Fruit fly (Drosophila melanogaster): Measurements from ENCODE around the gene brv2.
A peak's percentile ranks its signal among the peaks of the same experiment; 100 is the strongest.

The brv2 gene

DNA sequence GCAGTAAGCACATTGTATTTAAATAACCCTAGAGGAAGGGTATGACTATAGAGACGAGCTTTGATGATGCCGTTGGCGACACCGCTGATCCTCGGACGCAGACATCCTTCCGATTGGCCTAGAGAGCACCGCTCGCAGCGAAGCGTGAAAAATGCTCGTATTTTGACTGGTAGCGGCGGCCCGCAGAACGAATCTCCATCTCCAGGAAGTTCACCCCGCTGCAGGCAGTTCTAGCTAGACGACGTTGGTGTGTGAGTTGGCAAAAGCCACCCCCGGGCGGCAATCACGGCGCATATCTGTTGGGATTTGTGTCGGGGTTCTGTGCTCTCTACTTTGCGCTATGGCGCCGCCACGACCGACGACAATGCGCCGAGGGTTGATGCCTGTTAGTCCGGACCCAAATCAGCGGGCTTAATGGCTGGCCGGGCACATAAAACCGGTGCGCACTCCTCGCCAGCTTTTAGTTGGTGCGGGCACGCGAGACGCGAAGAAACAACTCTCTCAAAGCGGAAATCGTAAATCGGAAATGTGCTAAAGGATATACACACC is 14.8 kb upstream of the brv2 start, which contains the start of gene tap:
TSS of gene tap (plus strand) at position 458 of the 549 bp plus-strand sequence.
- TF ChIP-seq CTCF (optimal IDR thresholded peaks at IDR 0.05) (no peak), CG8478 (optimal IDR thresholded peaks at IDR 0.05) (no peak)

DNA sequence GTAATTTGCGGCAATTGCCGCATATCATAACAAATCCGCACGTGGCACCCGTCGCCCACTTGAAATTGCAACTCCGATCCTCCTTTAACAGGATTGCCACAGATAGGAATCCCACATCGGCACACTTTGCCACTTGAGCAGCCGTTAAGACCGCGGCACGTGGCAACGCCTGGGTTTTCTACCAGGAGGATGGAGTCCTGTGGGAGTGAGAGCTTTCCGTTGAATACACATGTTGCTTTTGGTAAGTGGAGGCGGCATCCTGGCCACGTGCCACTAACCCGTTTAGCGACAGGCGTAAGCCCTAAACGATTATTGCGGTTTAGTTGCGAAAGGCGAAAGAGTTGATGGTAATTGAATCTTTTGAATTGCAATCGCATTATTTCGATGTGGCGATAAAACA is 14.0 kb upstream of the brv2 start:
- TF ChIP-seq CG8478 (optimal IDR thresholded peaks at IDR 0.05) (no peak), CTCF (optimal IDR thresholded peaks at IDR 0.05) (no peak)

DNA sequence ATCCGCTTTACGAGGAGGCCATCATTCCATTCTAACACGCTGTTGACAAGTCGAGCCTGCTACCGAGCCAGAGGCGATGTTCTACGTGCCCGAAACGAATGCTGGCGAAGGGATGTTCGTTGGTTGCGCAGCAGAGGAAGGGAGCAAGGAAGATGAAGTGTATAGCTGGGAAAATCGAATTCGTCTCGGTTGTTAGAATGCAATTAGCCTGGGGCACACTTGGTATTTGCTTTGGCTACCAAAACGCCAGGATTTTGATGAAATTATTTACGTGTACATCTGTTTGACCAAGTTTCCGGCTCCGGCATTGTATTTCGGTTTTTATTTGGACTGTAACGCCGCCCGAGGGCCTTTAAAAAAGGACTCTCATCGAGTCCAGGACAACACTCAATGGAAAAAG is 12.9 kb upstream of the brv2 start:
- TF ChIP-seq CG8478 (optimal IDR thresholded peaks at IDR 0.05), result no peak
- no peak for TF ChIP-seq CTCF (optimal IDR thresholded peaks at IDR 0.05)

DNA sequence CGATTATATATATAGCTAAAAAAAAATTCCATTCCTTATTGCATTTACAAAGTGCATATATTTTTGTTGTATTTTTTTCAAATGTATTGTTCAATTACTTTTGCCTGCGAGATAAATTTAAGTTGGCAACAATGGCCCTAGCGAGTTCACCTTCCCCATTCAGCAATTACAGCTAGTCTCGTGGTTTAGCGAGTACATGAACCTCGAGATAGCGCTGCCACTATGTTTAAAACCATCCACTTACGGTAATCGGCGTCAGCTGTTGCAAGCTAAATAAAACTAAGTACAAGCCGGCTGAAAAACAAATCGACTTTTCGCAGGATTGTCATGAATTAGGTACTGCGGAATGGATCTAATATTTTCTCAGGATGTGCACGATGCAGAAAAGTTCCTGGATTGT is 8.3 kb upstream of the brv2 start:
- TF ChIP-seq CG8478 (optimal IDR thresholded peaks at IDR 0.05) (no peak), CTCF (optimal IDR thresholded peaks at IDR 0.05) (peak; percentile 54 to 70)

DNA sequence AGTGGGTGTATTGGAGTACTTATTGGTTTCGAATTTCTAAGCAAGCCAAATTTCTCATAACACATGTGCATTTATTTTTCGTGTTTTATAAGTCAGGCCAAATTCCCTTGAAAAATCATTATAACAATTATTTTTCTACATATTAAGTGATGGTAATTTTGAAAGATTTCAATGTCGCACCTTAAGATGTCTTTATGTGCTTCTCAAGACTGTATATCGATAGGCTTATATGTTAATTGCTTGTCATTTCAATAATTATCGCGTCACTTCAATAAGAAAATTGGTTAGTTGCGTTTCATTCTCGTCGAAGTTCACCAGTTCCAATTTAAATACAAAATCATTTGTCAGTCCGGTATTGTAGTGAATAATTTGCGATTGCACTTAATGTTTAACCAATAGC is 7.0 kb upstream of the brv2 start, which contains the start of gene CG7692:
TSS of gene CG7692 (plus strand) at position 301 of the 400 bp plus-strand sequence.
- TF ChIP-seq CTCF (optimal IDR thresholded peaks at IDR 0.05), result no peak
- TF ChIP-seq CG8478 (optimal IDR thresholded peaks at IDR 0.05), result no peak

DNA sequence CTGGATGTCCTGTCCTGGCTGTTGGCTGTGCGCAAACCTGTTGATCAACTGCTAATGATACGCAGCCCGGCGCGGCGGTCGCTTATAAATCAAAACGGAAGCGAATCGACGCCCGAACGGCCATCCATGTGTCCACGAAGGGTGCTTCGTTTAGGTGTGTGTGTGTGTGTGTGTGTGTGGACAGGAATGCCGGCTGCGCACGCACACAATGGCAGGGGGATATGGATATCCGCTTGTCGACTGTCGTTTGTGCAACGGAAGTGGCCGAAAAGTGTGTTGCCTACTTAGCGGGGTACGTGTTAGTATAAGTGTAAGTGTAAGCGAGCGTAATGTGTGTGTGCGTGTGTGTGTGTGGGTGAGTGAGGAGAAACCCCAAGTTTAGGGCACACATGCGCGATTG is 5.1 kb upstream of the brv2 start, which contains the start of gene Mip:
TSS of gene Mip (minus strand) at position 63 of the 400 bp plus-strand sequence.
- TF ChIP-seq CTCF (optimal IDR thresholded peaks at IDR 0.05) (no peak), CG8478 (optimal IDR thresholded peaks at IDR 0.05) (no peak)

DNA sequence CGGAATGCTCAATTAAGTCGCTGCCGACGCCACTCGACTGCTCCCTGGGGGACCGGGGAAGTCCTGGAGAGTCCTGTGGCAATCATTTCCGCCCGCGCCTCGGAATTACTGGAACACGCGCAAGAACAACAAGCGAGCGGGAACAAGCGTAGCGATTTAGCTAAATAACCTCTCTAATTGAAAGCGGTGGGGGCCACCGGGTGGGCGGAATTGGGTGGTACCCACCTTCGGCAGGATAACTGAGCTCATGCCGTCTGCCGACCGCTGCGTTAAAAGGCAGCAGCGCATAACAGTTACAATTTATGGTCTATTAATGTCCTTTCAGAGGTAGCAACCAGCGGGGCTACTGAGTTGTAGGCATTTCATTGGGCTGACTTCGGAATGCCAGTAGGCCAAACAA is 1.9 kb upstream of the brv2 start:
- TF ChIP-seq CTCF (optimal IDR thresholded peaks at IDR 0.05), result no peak
- no peak for TF ChIP-seq CG8478 (optimal IDR thresholded peaks at IDR 0.05)

DNA sequence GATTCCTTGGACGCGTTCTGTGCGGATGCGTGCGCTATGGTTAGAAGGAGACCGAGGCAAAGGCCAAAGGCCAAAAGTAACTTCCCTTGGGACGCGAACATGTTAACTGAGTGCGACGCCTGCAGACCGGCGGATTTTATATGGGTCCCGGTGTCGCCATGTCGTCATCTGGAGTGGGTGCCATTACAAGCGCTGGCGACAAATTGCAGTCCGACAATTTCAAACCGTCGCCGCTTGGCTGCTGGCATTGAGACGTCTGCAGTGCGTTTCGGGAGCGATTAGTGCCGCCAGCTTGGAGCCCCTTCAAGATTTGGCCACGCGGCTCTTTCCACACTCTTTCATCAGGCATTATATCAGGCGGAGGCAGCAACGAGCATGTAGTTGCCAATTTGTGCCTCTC is 3.3 kb downstream of the brv2 start, which contains the start of gene CG13727:
TSS of gene CG13727 (minus strand) at position 101 of the 400 bp plus-strand sequence.
- TF ChIP-seq CTCF (optimal IDR thresholded peaks at IDR 0.05) (no peak), CG8478 (optimal IDR thresholded peaks at IDR 0.05) (no peak)

DNA sequence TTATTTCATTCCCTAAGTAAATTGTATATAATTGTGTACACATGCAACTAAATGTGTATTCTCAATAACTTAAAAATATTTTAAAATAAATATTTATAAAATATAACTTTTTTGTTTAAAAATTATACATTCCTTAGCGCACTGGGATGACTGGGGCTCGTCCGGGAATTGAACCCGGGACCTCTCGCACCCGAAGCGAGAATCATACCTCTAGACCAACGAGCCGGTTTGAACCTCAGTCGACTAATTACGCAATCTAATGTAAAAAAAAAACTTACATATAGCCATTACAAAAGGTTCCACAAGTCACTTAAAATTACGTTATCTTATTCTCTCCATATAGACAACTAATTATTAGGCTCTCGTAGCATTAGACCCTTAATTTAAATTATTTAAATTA is 4.7 kb downstream of the brv2 start:
- TF ChIP-seq CG8478 (optimal IDR thresholded peaks at IDR 0.05) (no peak), CTCF (optimal IDR thresholded peaks at IDR 0.05) (no peak)

DNA sequence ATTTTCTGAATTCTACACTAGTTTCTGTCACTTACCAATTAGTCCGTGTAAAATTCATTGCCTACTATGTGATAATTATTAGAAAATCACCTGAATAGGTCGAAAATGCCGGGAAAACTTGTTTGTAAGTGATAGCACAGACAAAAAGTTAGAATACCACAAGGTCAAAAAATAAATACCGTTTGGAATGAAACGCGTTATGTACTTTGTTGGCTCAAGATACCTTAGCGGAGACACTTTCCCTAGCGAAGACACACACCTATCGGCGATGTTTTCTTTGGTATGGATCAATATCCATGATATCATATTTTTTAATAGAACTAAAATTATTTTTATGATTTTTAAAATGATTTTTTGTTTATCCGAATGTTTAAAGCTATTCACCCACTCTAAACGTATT is 5.4 kb downstream of the brv2 start, which contains the start of gene CG6479:
TSS of gene CG6479 (minus strand) at position 141 of the 400 bp plus-strand sequence.
- peak; percentile 29 to 65 for TF ChIP-seq CTCF (optimal IDR thresholded peaks at IDR 0.05)
- TF ChIP-seq CG8478 (optimal IDR thresholded peaks at IDR 0.05), result no peak

DNA sequence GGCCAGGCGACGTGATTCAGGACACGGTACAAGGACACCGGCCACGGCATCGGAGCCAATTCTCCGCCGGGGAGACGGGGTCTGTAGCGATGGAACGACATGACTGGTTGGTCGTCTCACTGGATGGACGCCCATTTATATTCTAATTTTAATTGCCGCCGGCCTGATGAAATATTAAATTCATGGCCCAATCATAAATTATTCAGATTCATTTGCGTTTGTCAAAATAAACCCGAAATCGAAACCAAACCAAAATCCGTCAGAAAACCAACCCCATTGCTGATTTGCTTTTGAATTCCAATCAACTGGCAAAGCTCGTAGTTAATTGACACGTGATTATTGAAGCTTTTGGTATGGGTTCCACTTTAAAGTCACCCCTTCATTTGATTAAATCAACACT is 15.4 kb downstream of the brv2 start, which contains the start of gene Or74a:
TSS of gene Or74a (minus strand) at position 101 of the 400 bp plus-strand sequence.
- no peak for TF ChIP-seq CTCF (optimal IDR thresholded peaks at IDR 0.05)
- TF ChIP-seq CG8478 (optimal IDR thresholded peaks at IDR 0.05), result no peak

DNA sequence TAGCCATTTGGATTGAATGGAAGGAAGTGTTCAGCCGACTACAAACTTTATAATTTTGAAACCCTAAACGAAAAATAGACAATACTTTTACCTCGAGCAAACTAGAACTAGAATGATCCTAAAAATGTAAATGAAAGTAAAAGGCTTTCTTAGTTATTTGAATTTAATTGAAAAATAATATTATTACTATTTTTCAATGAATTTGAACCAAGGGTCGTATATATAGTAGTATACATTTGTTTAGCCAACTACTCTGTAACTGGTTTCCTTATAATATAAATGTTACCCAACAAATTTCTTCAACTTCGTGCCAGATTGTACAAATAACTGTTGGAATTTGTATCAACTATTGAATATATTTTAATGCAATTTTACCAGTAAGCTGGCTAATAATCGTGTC is 19.1 kb downstream of the brv2 start, which contains the start of gene CG13725:
TSS of gene CG13725 (minus strand) at position 101 of the 400 bp plus-strand sequence.
- TF ChIP-seq CTCF (optimal IDR thresholded peaks at IDR 0.05), result no peak
- no peak for TF ChIP-seq CG8478 (optimal IDR thresholded peaks at IDR 0.05)

DNA sequence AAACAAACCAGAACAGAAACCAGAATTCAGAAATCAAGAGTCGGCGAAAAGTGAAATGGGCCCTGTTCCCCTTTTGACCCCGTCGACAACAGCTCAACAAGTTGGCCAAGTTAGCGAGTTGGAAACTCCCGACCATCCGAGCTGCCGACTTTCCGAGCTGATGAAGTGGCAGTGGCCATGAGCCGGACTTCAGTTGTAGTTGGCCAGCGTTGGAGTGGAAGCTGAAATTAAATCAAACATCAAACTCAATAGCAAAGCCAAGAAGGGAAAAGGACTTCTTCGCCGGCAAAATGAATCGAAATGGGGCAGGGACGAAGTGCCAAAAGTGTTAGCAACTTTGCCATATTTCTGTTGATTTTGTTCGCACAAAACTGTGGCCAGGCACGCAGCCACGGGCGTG is 22.0 kb downstream of the brv2 start, which contains the start of gene CG13724:
TSS of gene CG13724 (plus strand) at position 301 of the 400 bp plus-strand sequence.
- TF ChIP-seq CTCF (optimal IDR thresholded peaks at IDR 0.05), result no peak
- no peak for TF ChIP-seq CG8478 (optimal IDR thresholded peaks at IDR 0.05)

DNA sequence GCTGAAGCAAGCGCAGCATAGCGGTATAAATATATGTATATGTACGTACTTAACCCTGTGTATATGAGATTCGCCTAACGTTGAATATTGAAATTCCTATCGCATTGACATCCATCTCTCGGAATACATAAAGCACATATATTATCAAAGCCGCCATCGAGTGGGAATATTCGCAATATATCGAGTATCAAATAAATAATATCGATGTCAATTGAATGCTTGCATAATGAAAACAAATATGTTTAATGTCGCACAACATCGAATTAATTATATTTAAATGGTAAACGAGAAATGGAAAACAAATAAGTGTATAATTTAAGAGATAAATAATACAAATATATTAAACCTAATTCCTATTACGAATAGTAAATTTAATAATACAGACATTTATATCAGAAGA is 23.8 kb downstream of the brv2 start, which contains the start of gene ND-24L:
TSS of gene ND-24L (minus strand) at position 101 of the 400 bp plus-strand sequence.
- TF ChIP-seq CTCF (optimal IDR thresholded peaks at IDR 0.05) (no peak), CG8478 (optimal IDR thresholded peaks at IDR 0.05) (no peak)

DNA sequence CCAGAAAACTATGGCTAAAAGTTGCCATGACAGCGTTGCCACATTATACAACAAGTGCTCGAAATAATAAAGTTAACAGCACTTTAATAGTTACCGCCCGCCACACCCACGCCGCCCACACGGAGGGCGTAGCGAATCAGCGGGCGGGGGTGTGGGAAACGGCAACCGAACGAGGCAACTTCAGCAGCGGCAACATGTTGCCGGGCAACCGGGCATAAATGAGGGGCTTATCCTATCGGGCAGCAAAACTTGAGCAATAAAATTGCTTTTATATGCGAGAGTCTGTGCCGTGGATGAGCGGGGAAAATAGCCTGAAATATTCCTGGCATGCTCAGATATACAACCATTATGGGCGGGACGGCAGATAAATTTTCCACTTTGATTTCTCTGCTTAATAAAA is 28.3 kb downstream of the brv2 start:
- TF ChIP-seq CG8478 (optimal IDR thresholded peaks at IDR 0.05) (no peak), CTCF (optimal IDR thresholded peaks at IDR 0.05) (no peak)

DNA sequence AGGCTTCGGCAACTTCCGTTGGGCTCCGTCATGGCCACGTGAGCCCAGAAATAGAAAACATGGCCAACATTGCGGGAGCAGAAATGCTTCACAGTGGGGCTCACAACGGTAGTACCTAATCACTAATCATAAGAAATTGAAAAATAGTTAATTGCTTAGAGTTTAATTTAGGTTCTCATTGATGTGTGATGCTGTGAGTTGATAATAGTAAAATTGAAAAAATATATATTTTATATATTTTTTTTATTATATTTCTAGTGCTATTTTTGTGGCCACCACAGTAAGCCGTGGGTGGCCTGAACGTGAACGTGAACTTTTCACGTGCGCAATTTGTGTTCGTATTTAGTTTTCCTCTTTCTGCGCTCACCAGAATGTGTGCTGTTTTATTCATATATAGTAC is 34.0 kb downstream of the brv2 start:
- TF ChIP-seq CG8478 (optimal IDR thresholded peaks at IDR 0.05) (no peak), CTCF (optimal IDR thresholded peaks at IDR 0.05) (no peak)
